Fruit fly (Drosophila melanogaster) whole organism, embryonic: ENCODE results near the gene Ddc.
A peak's percentile ranks its signal among the peaks of the same experiment; 100 is the strongest.

Experiments
- ATbp ChIP-seq: fragments of 200-800 bp; sonication (Bioruptor generic); optimal IDR thresholded peaks from 2 replicates; lab custom pipeline; 2017; ENCODE audit warnings: missing biosample characterization, mild to moderate bottlenecking, missing genetic modification characterization, missing genetic modification reagents
- Atf-2 ChIP-seq: fragments of 200-800 bp; sonication (Bioruptor generic); optimal IDR thresholded peaks from 2 replicates; lab custom pipeline; 2016; ENCODE audit warnings: missing biosample characterization, missing genetic modification characterization
- Blimp-1 ChIP-seq: fragments of 200-800 bp; sonication (Bioruptor generic); optimal IDR thresholded peaks from 3 replicates; lab custom pipeline; 2018; ENCODE audit warnings: missing biosample characterization, missing genetic modification characterization, mild to moderate bottlenecking, moderate library complexity, missing genetic modification reagents
- Bteb2 ChIP-seq: fragments of 200-800 bp; sonication (Bioruptor generic); optimal IDR thresholded peaks from 2 replicates; lab custom pipeline; 2016; ENCODE audit warnings: missing biosample characterization, missing genetic modification characterization
- CG1024 ChIP-seq: fragments of 200-800 bp; sonication (Bioruptor generic); IDR thresholded peaks from 2 replicates; pipeline ENCODE4 v1.3.6; 2022; ENCODE audit warnings: missing biosample characterization, missing genetic modification characterization
- CG11247 ChIP-seq: fragments of 200-800 bp; sonication (Bioruptor generic); IDR thresholded peaks from 2 replicates; pipeline ENCODE4 v1.3.6; 2022; ENCODE audit warnings: missing biosample characterization, missing genetic modification characterization
- CG11398 ChIP-seq: fragments of 200-800 bp; sonication (Bioruptor generic); optimal IDR thresholded peaks from 2 replicates; lab custom pipeline; 2016; ENCODE audit warnings: missing biosample characterization, missing genetic modification characterization
- CG12071 ChIP-seq: fragments of 200-800 bp; sonication (Bioruptor generic); optimal IDR thresholded peaks from 3 replicates; lab custom pipeline; 2018; ENCODE audit warnings: missing biosample characterization, mild to moderate bottlenecking, missing genetic modification characterization
- CG13894 ChIP-seq: fragments of 200-800 bp; sonication (Bioruptor generic); optimal IDR thresholded peaks from 3 replicates; lab custom pipeline; 2018; ENCODE audit warnings: missing biosample characterization, mild to moderate bottlenecking, missing genetic modification characterization, moderate library complexity
- CG14667 ChIP-seq: fragments of 200-800 bp; sonication (Bioruptor generic); IDR thresholded peaks from 2 replicates; pipeline ENCODE4 v1.3.6; 2022; ENCODE audit warnings: missing biosample characterization, missing genetic modification characterization
- CG14965 ChIP-seq: fragments of 200-800 bp; sonication (Bioruptor generic); optimal IDR thresholded peaks from 2 replicates; lab custom pipeline; 2016; ENCODE audit warnings: missing biosample characterization, missing genetic modification characterization, borderline replicate concordance
- CG17186 ChIP-seq: fragments of 200-800 bp; sonication (Bioruptor generic); optimal IDR thresholded peaks from 3 replicates; lab custom pipeline; 2017; ENCODE audit warnings: missing biosample characterization, missing genetic modification reagents, missing genetic modification characterization
- CG17568 ChIP-seq: fragments of 200-800 bp; sonication (Bioruptor generic); optimal IDR thresholded peaks from 2 replicates; lab custom pipeline; 2018; ENCODE audit warnings: missing biosample characterization, mild to moderate bottlenecking, missing genetic modification characterization, moderate library complexity
- CG18476 ChIP-seq: fragments of 200-800 bp; sonication (Bioruptor generic); optimal IDR thresholded peaks from 2 replicates; lab custom pipeline; 2016; ENCODE audit warnings: missing biosample characterization, mild to moderate bottlenecking, missing genetic modification characterization
- CG2116 ChIP-seq: fragments of 200-800 bp; sonication (Bioruptor generic); optimal IDR thresholded peaks from 3 replicates; lab custom pipeline; 2018; ENCODE audit warnings: missing biosample characterization, mild to moderate bottlenecking, missing genetic modification characterization
- CG2199 ChIP-seq: fragments of 200-800 bp; sonication (Bioruptor generic); IDR thresholded peaks from 3 replicates; pipeline ENCODE4 v1.3.6; 2022; ENCODE audit warnings: missing biosample characterization, missing genetic modification characterization
- CG3065 ChIP-seq: fragments of 200-800 bp; sonication (Bioruptor generic); optimal IDR thresholded peaks from 2 replicates; lab custom pipeline; 2016; ENCODE audit warnings: missing biosample characterization, missing genetic modification characterization
- CG3281 ChIP-seq: fragments of 200-800 bp; sonication (Bioruptor generic); optimal IDR thresholded peaks from 3 replicates; lab custom pipeline; 2017; ENCODE audit warnings: missing biosample characterization, mild to moderate bottlenecking, missing genetic modification characterization
- CG34224 ChIP-seq: fragments of 200-800 bp; sonication (Bioruptor generic); IDR thresholded peaks from 3 replicates; pipeline ENCODE4 v1.3.6; 2022; ENCODE audit warnings: missing biosample characterization, missing genetic modification characterization; ENCODE audit not compliant: partially characterized antibody
- CG3838 ChIP-seq: fragments of 200-800 bp; sonication (Bioruptor generic); optimal IDR thresholded peaks from 3 replicates; lab custom pipeline; 2016; ENCODE audit warnings: missing biosample characterization, missing genetic modification characterization
- CG6175 ChIP-seq: fragments of 200-800 bp; sonication (Bioruptor generic); IDR thresholded peaks from 3 replicates; pipeline ENCODE4 v1.3.6; 2022; ENCODE audit warnings: missing biosample characterization, missing genetic modification characterization
- CG7357 ChIP-seq: fragments of 200-800 bp; sonication (Bioruptor generic); IDR thresholded peaks from 3 replicates; pipeline ENCODE4 v1.3.6; 2022; ENCODE audit warnings: missing biosample characterization, missing genetic modification characterization
- CG7372 ChIP-seq: fragments of 200-800 bp; sonication (Bioruptor generic); IDR thresholded peaks from 2 replicates; pipeline ENCODE4 v1.3.6; 2022; ENCODE audit warnings: missing biosample characterization, missing genetic modification characterization
- Fer1 ChIP-seq: fragments of 200-800 bp; sonication (Bioruptor generic); optimal IDR thresholded peaks from 2 replicates; lab custom pipeline; 2017; ENCODE audit warnings: missing biosample characterization, mild to moderate bottlenecking, missing genetic modification characterization
- Gsc ChIP-seq: fragments of 200-800 bp; sonication (Bioruptor generic); IDR thresholded peaks from 2 replicates; pipeline ENCODE4 v1.3.6; 2022; ENCODE audit warnings: missing biosample characterization, missing genetic modification characterization
- Gug ChIP-seq: fragments of 200-800 bp; sonication (Bioruptor generic); IDR thresholded peaks from 4 replicates; pipeline ENCODE4 v1.3.6; 2022; ENCODE audit warnings: missing biosample characterization, missing genetic modification characterization
- HmgZ ChIP-seq: fragments of 200-800 bp; sonication (Bioruptor generic); optimal IDR thresholded peaks from 2 replicates; lab custom pipeline; 2018; ENCODE audit warnings: missing biosample characterization, mild to moderate bottlenecking, missing genetic modification characterization
- Hr51 ChIP-seq, 2 experiments: fragments of 200-800 bp; sonication (Bioruptor generic); optimal IDR thresholded peaks; 2 replicates in 1 of 2; 3 replicates in 1 of 2; lab custom pipeline; 2016 to 2018; ENCODE audit warnings: missing biosample characterization in 2 of 2, missing genetic modification characterization in 2 of 2, mild to moderate bottlenecking in 1 of 2, moderate library complexity in 1 of 2
- Hr78 ChIP-seq, 2 experiments: fragments of 200-800 bp in 1 of 2; fragments of >200 bp in 1 of 2; sonication (Bioruptor generic) in 1 of 2; optimal IDR thresholded peaks; 2 replicates each; lab custom pipeline; 2017 to 2019; ENCODE audit warnings: missing biosample characterization in 2 of 2, missing genetic modification characterization in 2 of 2, mild to moderate bottlenecking in 1 of 2, moderate library complexity in 1 of 2
- MTF-1 ChIP-seq: fragments of 200-800 bp; sonication (Bioruptor generic); optimal IDR thresholded peaks from 2 replicates; lab custom pipeline; 2018; ENCODE audit warnings: missing biosample characterization, mild to moderate bottlenecking, missing genetic modification characterization, borderline replicate concordance
- Mes4 ChIP-seq: fragments of 200-800 bp; sonication (Bioruptor generic); optimal IDR thresholded peaks from 2 replicates; lab custom pipeline; 2016; ENCODE audit warnings: missing biosample characterization, missing genetic modification characterization
- NK7.1 ChIP-seq: fragments of 200-800 bp; sonication (Bioruptor generic); optimal IDR thresholded peaks from 3 replicates; lab custom pipeline; 2016; ENCODE audit warnings: missing biosample characterization, missing genetic modification characterization
- Poxn ChIP-seq: fragments of 200-800 bp; sonication (Bioruptor generic); IDR thresholded peaks from 2 replicates; pipeline ENCODE4 v1.3.6; 2022; ENCODE audit warnings: missing biosample characterization, missing genetic modification characterization
- Ssrp ChIP-seq: fragments of 200-800 bp; sonication (Bioruptor generic); optimal IDR thresholded peaks from 2 replicates; lab custom pipeline; 2018; ENCODE audit warnings: missing biosample characterization, mild to moderate bottlenecking, missing genetic modification characterization, moderate library complexity
- TFAM ChIP-seq: fragments of 200-800 bp; sonication (Bioruptor generic); optimal IDR thresholded peaks from 2 replicates; lab custom pipeline; 2017; ENCODE audit warnings: missing biosample characterization, missing genetic modification characterization, inconsistent platforms
- Usf ChIP-seq: fragments of 200-800 bp; sonication (Bioruptor generic); optimal IDR thresholded peaks from 2 replicates; lab custom pipeline; 2017; ENCODE audit warnings: missing genotype, missing biosample characterization, missing genetic modification characterization
- chif ChIP-seq, 2 experiments: fragments of 200-800 bp; sonication (Bioruptor generic); optimal IDR thresholded peaks; 3 replicates each; lab custom pipeline; 2016; ENCODE audit warnings: missing biosample characterization in 2 of 2, missing genetic modification characterization in 2 of 2
- disco-r ChIP-seq: fragments of 200-800 bp; sonication (Bioruptor generic); optimal IDR thresholded peaks from 2 replicates; lab custom pipeline; 2016; ENCODE audit warnings: missing biosample characterization, missing genetic modification characterization
- dmrt11E ChIP-seq: fragments of 200-800 bp; sonication (Bioruptor generic); optimal IDR thresholded peaks from 3 replicates; lab custom pipeline; 2018; ENCODE audit warnings: missing biosample characterization, mild to moderate bottlenecking, missing genetic modification characterization, moderate library complexity
- fd64A ChIP-seq: fragments of 200-800 bp; sonication (Bioruptor generic); optimal IDR thresholded peaks from 3 replicates; lab custom pipeline; 2018; ENCODE audit warnings: missing biosample characterization, mild to moderate bottlenecking, missing genetic modification characterization
- fd96Cb ChIP-seq: fragments of 200-800 bp; sonication (Bioruptor generic); optimal IDR thresholded peaks from 2 replicates; lab custom pipeline; 2018; ENCODE audit warnings: missing biosample characterization, mild to moderate bottlenecking, missing genetic modification characterization, moderate library complexity
- hth ChIP-seq: fragments of >200 bp; optimal IDR thresholded peaks from 2 replicates; lab custom pipeline; 2017; ENCODE audit warnings: inconsistent platforms
- prd ChIP-seq, 3 experiments: fragments of >200 bp in 2 of 3; fragments of 200-800 bp in 1 of 3; sonication (Bioruptor generic) in 1 of 3; optimal IDR thresholded peaks in 2 of 3; IDR thresholded peaks in 1 of 3; 2 replicates in 2 of 3; 3 replicates in 1 of 3; pipeline versions ENCODE4 v1.3.6 to Lab custom; 2017 to 2022; ENCODE audit warnings: missing biosample characterization in 1 of 3, missing genetic modification characterization in 1 of 3
- sisA ChIP-seq: fragments of 200-800 bp; sonication (Bioruptor generic); IDR thresholded peaks from 2 replicates; pipeline ENCODE4 v1.3.6; 2022; ENCODE audit warnings: missing biosample characterization, missing genetic modification characterization
- slou ChIP-seq: fragments of 200-800 bp; sonication (Bioruptor generic); optimal IDR thresholded peaks from 3 replicates; lab custom pipeline; 2016; ENCODE audit warnings: missing biosample characterization, missing genetic modification characterization
- sr ChIP-seq: fragments of 200-800 bp; sonication (Bioruptor generic); IDR thresholded peaks from 3 replicates; pipeline ENCODE4 v1.3.6; 2022; ENCODE audit warnings: missing biosample characterization, missing genetic modification characterization
- ssp ChIP-seq: fragments of 200-800 bp; sonication (Bioruptor generic); IDR thresholded peaks from 2 replicates; pipeline ENCODE4 v1.3.6; 2022; ENCODE audit warnings: missing biosample characterization, missing genetic modification characterization
- vfl ChIP-seq: fragments of 200-800 bp; sonication (Bioruptor generic); optimal IDR thresholded peaks from 2 replicates; lab custom pipeline; 2016; ENCODE audit warnings: missing biosample characterization, missing genetic modification characterization

Gene Ddc

DNA sequence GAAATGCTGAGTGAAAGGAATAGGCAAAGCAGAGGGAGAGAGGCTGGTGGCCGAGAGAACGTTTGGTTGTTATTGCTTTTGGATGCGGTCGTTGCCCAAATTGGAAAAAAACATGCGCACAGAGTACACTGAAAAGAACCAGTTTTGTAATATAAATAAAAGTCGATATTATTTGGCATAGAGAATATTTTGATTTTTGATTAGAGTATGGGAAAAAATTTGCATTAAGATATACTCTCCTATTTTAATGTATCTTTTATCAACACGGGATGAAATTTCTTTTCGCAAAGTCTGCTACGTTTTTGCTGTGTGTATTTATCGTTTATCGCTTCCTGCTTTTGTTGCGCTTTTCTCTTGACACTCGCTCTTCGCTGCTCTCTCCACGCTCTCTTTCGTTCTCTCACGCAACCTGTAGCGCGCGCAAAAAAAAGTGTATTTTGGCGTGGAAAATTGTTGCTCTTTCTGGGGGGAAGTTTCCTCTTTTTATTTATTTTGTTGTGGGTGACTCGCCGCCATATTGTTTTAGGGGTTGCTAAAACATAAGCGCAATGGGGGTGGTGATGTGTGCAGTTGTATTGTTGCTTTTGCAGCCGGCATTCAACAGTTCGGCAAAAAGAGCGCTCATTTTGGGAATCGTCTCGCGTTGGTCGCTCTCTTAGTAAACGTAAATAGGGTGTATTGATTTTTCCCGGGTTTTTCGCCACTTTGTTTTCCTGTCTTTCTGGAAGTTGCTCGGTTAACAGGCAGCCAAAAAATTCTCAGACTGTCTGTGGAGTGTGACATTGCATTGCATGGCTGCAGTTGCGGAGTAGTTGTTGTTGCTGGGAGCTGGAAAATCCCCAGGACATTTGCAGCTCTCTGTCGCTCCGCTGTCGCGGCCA is 45.1 kb upstream of the Ddc start (continued):
- TF ChIP-seq prd (optimal IDR thresholded peaks at IDR 0.05; lab: Kevin White, UChicago) (no peak), prd (GFP tag; IDR thresholded peaks at IDR 0.05; lab: Robert Waterston, UW) (peak; percentile 99), CG11247 (GFP tag; lab: Robert Waterston, UW) (peak; percentile 93), ssp (GFP tag; lab: Robert Waterston, UW) (peak; percentile 90), Usf (GFP tag; lab: Kevin White, UChicago) (peak; percentile 79), CG3838 (GFP tag; lab: Kevin White, UChicago) (peak; percentile 76), Hr78 (GFP tag; optimal IDR thresholded peaks at IDR 0.05; lab: Kevin White, UChicago) (peak in 1 of 2 experiments; percentile 91), CG6175 (GFP tag; lab: Robert Waterston, UW) (peak; percentile 95), CG17568 (GFP tag; lab: Kevin White, UChicago) (peak; percentile 99), NK7.1 (GFP tag; lab: Kevin White, UChicago) (peak; percentile 92), Gug (GFP tag; lab: Robert Waterston, UW) (peak; percentile 96), sisA (GFP tag; lab: Robert Waterston, UW) (peak; percentile 96), CG12071 (GFP tag; lab: Kevin White, UChicago) (peak; percentile 96), CG3065 (GFP tag; lab: Kevin White, UChicago) (peak; percentile 85), Bteb2 (GFP tag; lab: Kevin White, UChicago) (peak; percentile 94), CG14667 (peak; percentile 97), hth (lab: Kevin White, UChicago) (no peak), CG13894 (tag; lab: Kevin White, UChicago) (peak; percentile 93), ATbp (peak; percentile 97), CG14965 (GFP tag; lab: Kevin White, UChicago) (peak; percentile 67), CG7372 (GFP tag; lab: Robert Waterston, UW) (peak; percentile 97), MTF-1 (GFP tag; lab: Kevin White, UChicago) (peak; percentile 95), Atf-2 (peak; percentile 92), CG17186 (GFP tag; lab: Kevin White, UChicago) (peak; percentile 89), HmgZ (tag; lab: Kevin White, UChicago) (peak; percentile 97), disco-r (peak; percentile 93), Poxn (GFP tag; lab: Robert Waterston, UW) (peak; percentile 74), slou (GFP tag; lab: Kevin White, UChicago) (peak; percentile 97), CG7357 (GFP tag; lab: Robert Waterston, UW) (peak; percentile 93), sr (GFP tag; lab: Robert Waterston, UW) (peak; percentile 85; the same call in 2 of the 3 replicates), CG11398 (GFP tag; lab: Kevin White, UChicago) (peak; percentile 80), CG18476 (GFP tag; lab: Kevin White, UChicago) (peak; percentile 90), fd64A (peak; percentile 89), CG2199 (GFP tag; lab: Robert Waterston, UW) (peak; percentile 97), CG34224 (GFP tag; lab: Robert Waterston, UW) (no peak), CG1024 (peak; percentile 92), Hr51 (GFP tag; optimal IDR thresholded peaks at IDR 0.05; lab: Kevin White, UChicago) (peak; percentile 92 to 97), Ssrp (tag; lab: Kevin White, UChicago) (peak; percentile 97), Gsc (GFP tag; lab: Robert Waterston, UW) (no peak), Fer1 (GFP tag; lab: Kevin White, UChicago) (peak; percentile 98), CG3281 (peak; percentile 96), Mes4 (GFP tag; lab: Kevin White, UChicago) (peak; percentile 94), vfl (peak; percentile 84), TFAM (GFP tag; lab: Kevin White, UChicago) (peak; percentile 90), dmrt11E (tag; lab: Kevin White, UChicago) (peak; percentile 89), CG2116 (GFP tag; lab: Kevin White, UChicago) (peak; percentile 79), fd96Cb (peak; percentile 97), Blimp-1 (GFP tag; lab: Kevin White, UChicago) (peak; percentile 98), chif (GFP tag; optimal IDR thresholded peaks at IDR 0.05; lab: Kevin White, UChicago) (peak; percentile 93 to 98)
